Worm (Caenorhabditis elegans): ENCODE measurements around the gene pqn-57.

DNA sequence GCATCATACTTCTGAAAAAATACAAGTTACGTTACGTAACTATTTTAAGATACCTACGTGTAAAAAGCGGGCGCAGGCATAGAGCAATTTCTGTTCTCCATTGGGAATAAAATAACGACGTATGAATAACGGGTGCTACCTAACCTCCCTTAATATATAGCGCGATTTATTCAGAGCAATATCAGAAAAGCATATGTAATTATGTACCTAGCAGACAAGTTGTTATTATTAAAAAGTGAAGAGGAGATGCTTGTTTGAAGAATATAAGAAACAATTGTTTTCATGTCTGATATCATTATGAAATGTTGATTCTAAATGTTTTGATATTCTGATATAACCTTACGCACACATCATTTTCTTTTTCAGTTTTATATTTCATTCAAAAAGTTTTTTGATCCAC is 1.8 kb downstream of the pqn-57 start, which contains the start of gene srh-11:
- TF ChIP-seq elt-2 (tag; optimal IDR thresholded peaks at IDR 0.05) (no peak), pha-4 (tag; optimal IDR thresholded peaks at IDR 0.05) (no peak), unc-86 (tag; optimal IDR thresholded peaks at IDR 0.05) (no peak), fkh-10 (GFP tag; optimal IDR thresholded peaks at IDR 0.05) (no peak), eyg-1 (tag; optimal IDR thresholded peaks at IDR 0.05) (no peak), elt-4 (tag; optimal IDR thresholded peaks at IDR 0.05) (no peak), hlh-30 (tag; optimal IDR thresholded peaks at IDR 0.05; ENCODE audit: insufficient read depth) (no peak), pag-3 (tag; optimal IDR thresholded peaks at IDR 0.05; ENCODE audit: borderline replicate concordance) (no peak), ama-1 (optimal IDR thresholded peaks at IDR 0.05) (no peak), K02D7.2 (tag; optimal IDR thresholded peaks at IDR 0.05) (no peak), dve-1 (tag; optimal IDR thresholded peaks at IDR 0.05) (no peak), unc-55 (GFP tag; optimal IDR thresholded peaks at IDR 0.05) (no peak)
